Worm (Caenorhabditis elegans): ENCODE results near the gene slc-28.2.

DNA sequence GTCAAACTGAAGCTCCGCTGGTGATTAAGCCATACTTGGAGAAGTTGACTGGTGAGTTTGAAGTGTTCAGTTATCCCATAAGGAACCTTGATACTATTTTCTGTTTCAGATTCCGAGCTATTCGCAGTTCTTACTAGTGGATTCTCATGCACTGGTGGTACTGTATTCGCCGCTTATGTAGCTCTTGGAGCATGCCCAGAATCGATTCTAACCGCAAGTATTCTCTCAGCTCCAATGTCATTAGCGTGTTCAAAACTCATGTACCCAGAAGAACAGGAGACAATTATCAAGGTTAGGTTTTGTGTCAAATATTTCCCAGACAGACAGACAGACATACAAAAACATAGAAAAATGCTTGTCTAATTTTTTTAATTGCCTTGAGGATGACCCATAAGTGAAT lies 4.9 kb downstream of the slc-28.2 start:
- TF ChIP-seq hlh-26 (GFP tag; conservative IDR thresholded peaks at IDR 0.05) = no peak
- TF ChIP-seq F55B11.4 (tag; optimal IDR thresholded peaks at IDR 0.05; ENCODE audit: borderline replicate concordance, insufficient read depth) = no peak
- no peak for TF ChIP-seq attf-6 (GFP tag; IDR thresholded peaks at IDR 0.05)
- no peak for TF ChIP-seq ztf-6 (GFP tag; IDR thresholded peaks at IDR 0.05)
- no peak for TF ChIP-seq lin-40 (tag; optimal IDR thresholded peaks at IDR 0.05)
- no peak for TF ChIP-seq B0035.1 (tag; optimal IDR thresholded peaks at IDR 0.05)
- TF ChIP-seq aptf-2 (GFP tag; conservative IDR thresholded peaks at IDR 0.05) = no peak
- TF ChIP-seq Y56A3A.18 (GFP tag; IDR thresholded peaks at IDR 0.05) = no peak
- TF ChIP-seq F49E8.2 (tag; optimal IDR thresholded peaks at IDR 0.05; ENCODE audit: insufficient read depth) = no peak

Measured in whole organism, young adult.